Fruit fly (Drosophila melanogaster): ENCODE results near the gene GluRIIB.

Gene GluRIIB

dm6 chr2L:5610108-5610507 lies 51.0 kb downstream of the GluRIIB start (continued):
- TF ChIP-seq tup (GFP tag; optimal IDR thresholded peaks at IDR 0.05), result no peak
- TF ChIP-seq CG10431 (GFP tag; optimal IDR thresholded peaks at IDR 0.05), result no peak
- no peak for TF ChIP-seq CG4854 (GFP tag; optimal IDR thresholded peaks at IDR 0.05)
- TF ChIP-seq CG15696 (tag; optimal IDR thresholded peaks at IDR 0.05), result no peak
- TF ChIP-seq Sry-δ (GFP tag; optimal IDR thresholded peaks at IDR 0.05), result no peak
- TF ChIP-seq CG2199 (GFP tag; IDR thresholded peaks at IDR 0.05), result no peak
- peak; percentile 20 for TF ChIP-seq fd102C (GFP tag; optimal IDR thresholded peaks at IDR 0.05)
- no peak for TF ChIP-seq sc (optimal IDR thresholded peaks at IDR 0.05)
- peak; percentile 13 for TF ChIP-seq sc (GFP tag; optimal IDR thresholded peaks at IDR 0.05)
- peak; percentile 21 for TF ChIP-seq trem (tag; optimal IDR thresholded peaks at IDR 0.05)
- no peak for TF ChIP-seq NK7.1 (GFP tag; optimal IDR thresholded peaks at IDR 0.05)
- no peak for TF ChIP-seq CG33213 (GFP tag; optimal IDR thresholded peaks at IDR 0.05)
- TF ChIP-seq Elba2 (GFP tag; optimal IDR thresholded peaks at IDR 0.05), result no peak
- no peak for TF ChIP-seq Hey (tag; optimal IDR thresholded peaks at IDR 0.05)
- TF ChIP-seq Vsx1 (GFP tag; optimal IDR thresholded peaks at IDR 0.05), result peak; percentile 7
- TF ChIP-seq CG9609 (GFP tag; optimal IDR thresholded peaks at IDR 0.05), result no peak
- no peak for TF ChIP-seq cad (GFP tag; optimal IDR thresholded peaks at IDR 0.05)
- no peak for TF ChIP-seq CG11247 (GFP tag; IDR thresholded peaks at IDR 0.05)
- TF ChIP-seq CG14014 (GFP tag; IDR thresholded peaks at IDR 0.05), result no peak
- no peak for TF ChIP-seq Poxn (GFP tag; IDR thresholded peaks at IDR 0.05)
- TF ChIP-seq onecut (GFP tag; IDR thresholded peaks at IDR 0.05), result peak; percentile 20; the same call in 1 of the 2 replicates
- TF ChIP-seq crol (GFP tag; IDR thresholded peaks at IDR 0.05), result no peak
- TF ChIP-seq aop (GFP tag; IDR thresholded peaks at IDR 0.05), result no peak
- no peak for TF ChIP-seq sna (GFP tag; IDR thresholded peaks at IDR 0.05; ENCODE audit: partially characterized antibody)
- no peak for TF ChIP-seq Doc3 (GFP tag; IDR thresholded peaks at IDR 0.05; ENCODE audit: partially characterized antibody)
- TF ChIP-seq grau (tag; optimal IDR thresholded peaks at IDR 0.05), result no peak
- no peak for TF ChIP-seq odd (GFP tag; optimal IDR thresholded peaks at IDR 0.05)
- no peak for TF ChIP-seq Hmx (GFP tag; optimal IDR thresholded peaks at IDR 0.05)
- TF ChIP-seq CG13894 (tag; optimal IDR thresholded peaks at IDR 0.05), result no peak
- TF ChIP-seq unpg (GFP tag; optimal IDR thresholded peaks at IDR 0.05), result no peak
- no peak for TF ChIP-seq Tbp (GFP tag; optimal IDR thresholded peaks at IDR 0.05)
- TF ChIP-seq CG33557 (GFP tag; optimal IDR thresholded peaks at IDR 0.05), result no peak
- no peak for TF ChIP-seq CG7372 (GFP tag; IDR thresholded peaks at IDR 0.05)
- TF ChIP-seq ewg (GFP tag; optimal IDR thresholded peaks at IDR 0.05), result peak; percentile 16
- TF ChIP-seq tap (tag; optimal IDR thresholded peaks at IDR 0.05), result no peak
- TF ChIP-seq HmgD (GFP tag; optimal IDR thresholded peaks at IDR 0.05), result no peak
- peak; percentile 19 for TF ChIP-seq chn (GFP tag; optimal IDR thresholded peaks at IDR 0.05)
- no peak for TF ChIP-seq CG12071 (GFP tag; optimal IDR thresholded peaks at IDR 0.05)
- no peak for TF ChIP-seq Nf-YB (GFP tag; optimal IDR thresholded peaks at IDR 0.05)
- no peak for TF ChIP-seq cg (GFP tag; optimal IDR thresholded peaks at IDR 0.05)
- no peak for TF ChIP-seq CG18764 (GFP tag; optimal IDR thresholded peaks at IDR 0.05)
- TF ChIP-seq E2f2 (GFP tag; IDR thresholded peaks at IDR 0.05), result 0 out of 2 replicates have a peak, but pooled peaks have one; percentile 30
- no peak for TF ChIP-seq CG6175 (GFP tag; IDR thresholded peaks at IDR 0.05)
- TF ChIP-seq chm (GFP tag; IDR thresholded peaks at IDR 0.05), result no peak
- TF ChIP-seq nerfin-2 (GFP tag; IDR thresholded peaks at IDR 0.05; ENCODE audit: partially characterized antibody), result no peak
- peak; percentile 18 for TF ChIP-seq Hmr (GFP tag; optimal IDR thresholded peaks at IDR 0.05)
- TF ChIP-seq CG4328 (GFP tag; optimal IDR thresholded peaks at IDR 0.05), result no peak
- TF ChIP-seq CG3847 (GFP tag; IDR thresholded peaks at IDR 0.05), result no peak
- TF ChIP-seq pfk (GFP tag; optimal IDR thresholded peaks at IDR 0.05), result no peak
- no peak for TF ChIP-seq HmgZ (tag; optimal IDR thresholded peaks at IDR 0.05)
- no peak for TF ChIP-seq CG14965 (GFP tag; optimal IDR thresholded peaks at IDR 0.05; ENCODE audit: borderline replicate concordance)
- no peak for TF ChIP-seq Dad (GFP tag; optimal IDR thresholded peaks at IDR 0.05)

Data from whole organism, embryonic.